Fruit fly (Drosophila melanogaster): Measurements from ENCODE around the gene gnu.
A peak's percentile ranks its signal among the peaks of the same experiment; 100 is the strongest.

Gene gnu

dm6 chr3L:14790127-14790589, 13.0 kb downstream of the gnu start (continued):
- TF ChIP-seq hb (GFP tag; IDR thresholded peaks at IDR 0.05; ENCODE audit: partially characterized antibody) (peak; percentile 80), CG17829 (tag; optimal IDR thresholded peaks at IDR 0.05) (peak; percentile 41), GATAe (GFP tag; conservative IDR thresholded peaks at IDR 0.05) (no peak; the same call in 1 of the 2 replicates), CG12104 (GFP tag; optimal IDR thresholded peaks at IDR 0.05) (peak; percentile 68), Side (GFP tag; optimal IDR thresholded peaks at IDR 0.05) (peak; percentile 87), CG42726 (GFP tag; IDR thresholded peaks at IDR 0.05; ENCODE audit: partially characterized antibody) (peak; percentile 63), gce (GFP tag; IDR thresholded peaks at IDR 0.05) (0 out of 3 replicates have a peak, but pooled peaks have one; percentile 10), row (GFP tag; IDR thresholded peaks at IDR 0.05) (peak; percentile 72), CG31441 (GFP tag; IDR thresholded peaks at IDR 0.05) (0 out of 2 replicates have a peak, but pooled peaks have one; percentile 31), NFAT (GFP tag; IDR thresholded peaks at IDR 0.05) (peak; percentile 78; the same call in 1 of the 2 replicates), CG11093 (GFP tag; IDR thresholded peaks at IDR 0.05) (peak; percentile 38; the same call in 1 of the 3 replicates), CG11695 (GFP tag; IDR thresholded peaks at IDR 0.05) (peak; percentile 59; the same call in 1 of the 3 replicates), NfI (GFP tag; optimal IDR thresholded peaks at IDR 0.05) (peak; percentile 83), en (GFP tag; optimal IDR thresholded peaks at IDR 0.05) (peak; percentile 77), phol (tag; optimal IDR thresholded peaks at IDR 0.05) (peak; percentile 75), nmo (GFP tag; optimal IDR thresholded peaks at IDR 0.05) (peak; percentile 77), CG9727 (GFP tag; optimal IDR thresholded peaks at IDR 0.05) (peak; percentile 64), Ravus (GFP tag; IDR thresholded peaks at IDR 0.05) (no peak), fd102C (GFP tag; optimal IDR thresholded peaks at IDR 0.05) (peak; percentile 18), sd (tag; optimal IDR thresholded peaks at IDR 0.05) (no peak), CG7786 (GFP tag; optimal IDR thresholded peaks at IDR 0.05) (peak; percentile 91), Ssrp (tag; optimal IDR thresholded peaks at IDR 0.05) (peak; percentile 37), CG12659 (GFP tag; optimal IDR thresholded peaks at IDR 0.05) (peak; percentile 83), CG18011 (GFP tag; optimal IDR thresholded peaks at IDR 0.05) (peak; percentile 71), esg (GFP tag; conservative IDR thresholded peaks at IDR 0.05) (peak; percentile 61), HLH4C (GFP tag; IDR thresholded peaks at IDR 0.05; ENCODE audit: partially characterized antibody) (peak; percentile 76), aop (GFP tag; IDR thresholded peaks at IDR 0.05) (no peak), az2 (GFP tag; optimal IDR thresholded peaks at IDR 0.05) (peak; percentile 74), CG33213 (GFP tag; optimal IDR thresholded peaks at IDR 0.05) (peak; percentile 70), Xrp1 (GFP tag; IDR thresholded peaks at IDR 0.05) (peak; percentile 84), CG12391 (tag; optimal IDR thresholded peaks at IDR 0.05) (peak; percentile 71), CG2116 (GFP tag; optimal IDR thresholded peaks at IDR 0.05) (peak; percentile 43), shn (GFP tag; optimal IDR thresholded peaks at IDR 0.05) (peak; percentile 84), CG2889 (GFP tag; IDR thresholded peaks at IDR 0.05) (0 out of 3 replicates have a peak, but pooled peaks have one; percentile 54), bigmax (GFP tag; optimal IDR thresholded peaks at IDR 0.05) (no peak), Lhr (GFP tag; optimal IDR thresholded peaks at IDR 0.05) (no peak), zen2 (GFP tag; IDR thresholded peaks at IDR 0.05; ENCODE audit: partially characterized antibody) (peak; percentile 77; the same call in 2 of the 3 replicates), nom (GFP tag; optimal IDR thresholded peaks at IDR 0.05) (peak; percentile 41), ap (GFP tag; IDR thresholded peaks at IDR 0.05) (peak; percentile 51; the same call in 1 of the 2 replicates), lmd (GFP tag; IDR thresholded peaks at IDR 0.05) (peak; percentile 80), PHDP (tag; optimal IDR thresholded peaks at IDR 0.05) (peak; percentile 70), Dref (GFP tag; IDR thresholded peaks at IDR 0.05) (peak; percentile 54), Dek (tag; optimal IDR thresholded peaks at IDR 0.05) (peak; percentile 45), D19B (GFP tag; optimal IDR thresholded peaks at IDR 0.05) (peak; percentile 49), Adf1 (GFP tag; IDR thresholded peaks at IDR 0.05) (peak; percentile 43), pzg (GFP tag; optimal IDR thresholded peaks at IDR 0.05) (peak; percentile 65), abd-A (tag; optimal IDR thresholded peaks at IDR 0.05) (no peak), unpg (GFP tag; optimal IDR thresholded peaks at IDR 0.05) (peak; percentile 73), run (tag; optimal IDR thresholded peaks at IDR 0.05) (peak; percentile 8)

Data from whole organism, embryonic.